Fruit fly (Drosophila melanogaster) whole organism, wandering third instar larva: ENCODE data around the gene CG5568.

Source experiments
- h ChIP-seq: fragments of 200-800 bp; sonication (Bioruptor generic); optimal IDR thresholded peaks from 3 replicates; lab custom pipeline; 2016; ENCODE audit warnings: missing biosample characterization, mild to moderate bottlenecking, missing genetic modification characterization
- pan ChIP-seq: fragments of >200 bp; optimal IDR thresholded peaks from 2 replicates; lab custom pipeline; 2017

- no peak for TF ChIP-seq h (GFP tag; lab: Kevin White, UChicago)
- TF ChIP-seq pan: no peak
Observed at dm6 chr3L:5835431-5835830, 35.9 kb upstream of the CG5568 start.
